Worm (Caenorhabditis elegans) whole organism, young adult: ENCODE data around the gene toca-2.
A peak's percentile ranks its signal among the peaks of the same experiment; 100 is the strongest.

Experiments used
- B0336.3 ChIP-seq: fragments of 200-800 bp; sonication (Bioruptor generic); IDR thresholded peaks from 2 replicates; pipeline ENCODE4 v1.3.6; 2022; ENCODE audit warnings: missing genetic modification characterization, missing compliant biosample characterization
- F52B5.7 ChIP-seq: sonication (generic microtip); optimal IDR thresholded peaks from 2 replicates; lab custom pipeline; 2016; ENCODE audit warnings: mild to moderate bottlenecking, missing genetic modification characterization, missing compliant biosample characterization
- F57A8.1 ChIP-seq: fragments of 200-800 bp; sonication (Bioruptor generic); optimal IDR thresholded peaks from 2 replicates; lab custom pipeline; 2018; ENCODE audit warnings: mild to moderate bottlenecking, missing genetic modification characterization, moderate library complexity, missing compliant biosample characterization
- K11D2.4 ChIP-seq: fragments of 200-800 bp; sonication (Bioruptor generic); IDR thresholded peaks from 2 replicates; pipeline ENCODE4 v1.3.6; 2022; ENCODE audit warnings: missing genetic modification reagents, missing genetic modification characterization, missing compliant biosample characterization
- K12H6.12 ChIP-seq: fragments of 200-800 bp; sonication (Bioruptor generic); optimal IDR thresholded peaks from 2 replicates; lab custom pipeline; 2018; ENCODE audit warnings: mild to moderate bottlenecking, missing genetic modification characterization, missing compliant biosample characterization
- T26A5.8 ChIP-seq: sonication (generic microtip); optimal IDR thresholded peaks from 2 replicates; lab custom pipeline; 2016; ENCODE audit warnings: missing genetic modification characterization, missing compliant biosample characterization
- atf-7 ChIP-seq: sonication (generic microtip); optimal IDR thresholded peaks from 2 replicates; lab custom pipeline; 2017; ENCODE audit warnings: mild to moderate bottlenecking, missing genetic modification characterization, missing compliant biosample characterization
- attf-3 ChIP-seq: fragments of 200-800 bp; sonication (Bioruptor generic); conservative IDR thresholded peaks from 2 replicates; pipeline ENCODE4 v1.3.6; 2022; ENCODE audit warnings: missing genetic modification reagents, missing genetic modification characterization, missing compliant biosample characterization
- attf-6 ChIP-seq: fragments of 200-800 bp; sonication (Bioruptor generic); IDR thresholded peaks from 2 replicates; pipeline ENCODE4 v1.3.6; 2022; ENCODE audit warnings: missing genetic modification reagents, missing genetic modification characterization, missing compliant biosample characterization
- cebp-1 ChIP-seq, 2 experiments: fragments of 200-800 bp in 1 of 2; sonication (Bioruptor generic) in 1 of 2; sonication (generic microtip) in 1 of 2; IDR thresholded peaks in 1 of 2; optimal IDR thresholded peaks in 1 of 2; 2 replicates each; pipeline versions ENCODE4 v1.3.6 to Lab custom; 2017 to 2022; ENCODE audit warnings: missing compliant biosample characterization in 2 of 2, missing genetic modification characterization in 2 of 2, mild to moderate bottlenecking in 1 of 2, missing genetic modification reagents in 1 of 2, moderate library complexity in 1 of 2
- ceh-100 ChIP-seq: fragments of 200-800 bp; sonication (Bioruptor generic); IDR thresholded peaks from 2 replicates; pipeline ENCODE4 v1.3.6; 2022; ENCODE audit warnings: missing genetic modification reagents, missing genetic modification characterization, missing compliant biosample characterization
- ceh-58 ChIP-seq: fragments of 200-800 bp; sonication (Bioruptor generic); IDR thresholded peaks from 2 replicates; pipeline ENCODE4 v1.3.6; 2022; ENCODE audit warnings: missing genetic modification characterization, missing compliant biosample characterization
- chd-7 ChIP-seq: sonication (generic microtip); optimal IDR thresholded peaks from 2 replicates; lab custom pipeline; 2016; ENCODE audit warnings: mild to moderate bottlenecking, missing genetic modification characterization, moderate library complexity, missing compliant biosample characterization
- dox-1 ChIP-seq: fragments of 200-800 bp; sonication (Bioruptor generic); IDR thresholded peaks from 2 replicates; pipeline ENCODE4 v1.3.6; 2022; ENCODE audit warnings: missing genetic modification reagents, missing genetic modification characterization, missing compliant biosample characterization
- egl-44 ChIP-seq: fragments of 200-800 bp; sonication (Bioruptor generic); IDR thresholded peaks from 2 replicates; pipeline ENCODE4 v1.3.6; 2022; ENCODE audit warnings: missing genetic modification reagents, missing genetic modification characterization, missing compliant biosample characterization
- ekl-4 ChIP-seq: fragments of 200-800 bp; sonication (Bioruptor generic); IDR thresholded peaks from 2 replicates; pipeline ENCODE4 v1.3.6; 2022; ENCODE audit warnings: missing genetic modification reagents, missing genetic modification characterization, missing compliant biosample characterization
- fkh-3 ChIP-seq: sonication (generic microtip); optimal IDR thresholded peaks from 2 replicates; lab custom pipeline; 2016; ENCODE audit warnings: mild to moderate bottlenecking, missing genetic modification characterization, missing compliant biosample characterization
- gei-17 ChIP-seq: fragments of 200-800 bp; sonication (Bioruptor generic); optimal IDR thresholded peaks from 2 replicates; lab custom pipeline; 2018; ENCODE audit warnings: mild to moderate bottlenecking, missing genetic modification characterization, missing compliant biosample characterization
- him-1 ChIP-seq: sonication (generic microtip); optimal IDR thresholded peaks from 2 replicates; lab custom pipeline; 2016; ENCODE audit warnings: missing genotype, missing genetic modification reagents, missing genetic modification characterization, missing compliant biosample characterization
- hlh-12 ChIP-seq: sonication (generic microtip); optimal IDR thresholded peaks from 2 replicates; lab custom pipeline; 2016; ENCODE audit warnings: missing genetic modification characterization, missing compliant biosample characterization
- let-607 ChIP-seq, 2 experiments: fragments of 200-800 bp in 1 of 2; sonication (Bioruptor generic) in 1 of 2; sonication (generic microtip) in 1 of 2; optimal IDR thresholded peaks; 2 replicates each; lab custom pipeline; 2016 to 2018; ENCODE audit warnings: mild to moderate bottlenecking in 2 of 2, missing compliant biosample characterization in 2 of 2, missing genetic modification characterization in 2 of 2, moderate library complexity in 2 of 2, missing genotype in 1 of 2
- lin-40 ChIP-seq: sonication (generic microtip); optimal IDR thresholded peaks from 2 replicates; lab custom pipeline; 2016; ENCODE audit warnings: missing genetic modification characterization, mild to moderate bottlenecking, missing compliant biosample characterization, missing genotype, missing genetic modification reagents
- lin-54 ChIP-seq: fragments of 200-800 bp; sonication (Bioruptor generic); optimal IDR thresholded peaks from 2 replicates; lab custom pipeline; 2018; ENCODE audit warnings: mild to moderate bottlenecking, missing genetic modification characterization, missing compliant biosample characterization
- lir-1 ChIP-seq: fragments of 200-800 bp; sonication (Bioruptor generic); conservative IDR thresholded peaks from 2 replicates; pipeline ENCODE4 v1.3.6; 2022; ENCODE audit warnings: missing genetic modification reagents, missing genetic modification characterization, missing compliant biosample characterization
- lsl-1 ChIP-seq: fragments of 200-800 bp; sonication (Bioruptor generic); optimal IDR thresholded peaks from 2 replicates; lab custom pipeline; 2018; ENCODE audit warnings: mild to moderate bottlenecking, missing genetic modification characterization, moderate library complexity, missing compliant biosample characterization
- madf-3 ChIP-seq: fragments of 200-800 bp; sonication (Bioruptor generic); IDR thresholded peaks from 2 replicates; pipeline ENCODE4 v1.3.6; 2022; ENCODE audit warnings: missing genetic modification reagents, missing genetic modification characterization, missing compliant biosample characterization
- madf-6 ChIP-seq: fragments of 200-800 bp; sonication (Bioruptor generic); IDR thresholded peaks from 2 replicates; pipeline ENCODE4 v1.3.6; 2022; ENCODE audit warnings: missing genetic modification reagents, missing genetic modification characterization, missing compliant biosample characterization
- nfya-2 ChIP-seq: fragments of 200-800 bp; sonication (Bioruptor generic); IDR thresholded peaks from 2 replicates; pipeline ENCODE4 v1.3.6; 2022; ENCODE audit warnings: missing genetic modification reagents, missing genetic modification characterization, missing compliant biosample characterization
- nhr-90 ChIP-seq: sonication (generic microtip); optimal IDR thresholded peaks from 2 replicates; lab custom pipeline; 2016; ENCODE audit warnings: missing genotype, mild to moderate bottlenecking, missing genetic modification characterization, missing compliant biosample characterization
- pbrm-1 ChIP-seq: fragments of 200-800 bp; sonication (Bioruptor generic); IDR thresholded peaks from 2 replicates; pipeline ENCODE4 v1.3.6; 2022; ENCODE audit warnings: missing genetic modification reagents, missing genetic modification characterization, missing compliant biosample characterization
- pha-4 ChIP-seq: fragments of 150-350 bp; sonication (generic microtip); optimal IDR thresholded peaks from 2 replicates; lab custom pipeline; 2014; ENCODE audit warnings: missing biosample characterization, missing genetic modification reagents, missing genetic modification characterization
- sdz-38 ChIP-seq: sonication (generic microtip); optimal IDR thresholded peaks from 2 replicates; lab custom pipeline; 2016; ENCODE audit warnings: missing genotype, missing genetic modification characterization, missing compliant biosample characterization
- snpc-1.1 ChIP-seq: sonication (generic microtip); optimal IDR thresholded peaks from 2 replicates; lab custom pipeline; 2017; ENCODE audit warnings: missing genetic modification characterization, mild to moderate bottlenecking, missing compliant biosample characterization, antibody characterized with exemption, moderate library complexity, missing genotype, missing genetic modification reagents; ENCODE audit not compliant: insufficient read depth
- snpc-3.4 ChIP-seq: sonication (generic microtip); optimal IDR thresholded peaks from 2 replicates; lab custom pipeline; 2017; ENCODE audit warnings: missing genetic modification characterization, mild to moderate bottlenecking, missing compliant biosample characterization, antibody characterized with exemption, moderate library complexity, missing genotype, missing genetic modification reagents
- snpc-4 ChIP-seq, 5 experiments: fragments of 150-350 bp in 1 of 5; sonication (generic microtip) in 4 of 5; optimal IDR thresholded peaks; 2 replicates each; lab custom pipeline; 2014 to 2018; ENCODE audit warnings: missing genetic modification characterization in 5 of 5, missing biosample characterization in 3 of 5, antibody characterized with exemption in 2 of 5, mild to moderate bottlenecking in 2 of 5, missing compliant biosample characterization in 2 of 5, missing genotype in 2 of 5, moderate library complexity in 2 of 5, missing genetic modification reagents in 1 of 5
- somi-1 ChIP-seq: fragments of 200-800 bp; sonication (Bioruptor generic); optimal IDR thresholded peaks from 2 replicates; lab custom pipeline; 2018; ENCODE audit warnings: mild to moderate bottlenecking, missing genetic modification characterization, missing compliant biosample characterization
- sptf-2 ChIP-seq: fragments of 200-800 bp; sonication (Bioruptor generic); optimal IDR thresholded peaks from 2 replicates; lab custom pipeline; 2018; ENCODE audit warnings: mild to moderate bottlenecking, missing genetic modification characterization, missing compliant biosample characterization
- tbp1 ChIP-seq: fragments of 200-800 bp; sonication (Bioruptor generic); optimal IDR thresholded peaks from 2 replicates; lab custom pipeline; 2018; ENCODE audit warnings: mild to moderate bottlenecking, missing genetic modification characterization, missing compliant biosample characterization
- unc-130 ChIP-seq: sonication (generic microtip); optimal IDR thresholded peaks from 2 replicates; lab custom pipeline; 2016; ENCODE audit warnings: missing genetic modification reagents, missing genetic modification characterization, missing compliant biosample characterization
- unc-62 ChIP-seq: fragments of 150-350 bp; optimal IDR thresholded peaks from 2 replicates; lab custom pipeline; 2014; ENCODE audit warnings: missing biosample characterization, missing genetic modification reagents, missing genetic modification characterization
- ztf-25 ChIP-seq: fragments of 200-800 bp; sonication (Bioruptor generic); IDR thresholded peaks from 2 replicates; pipeline ENCODE4 v1.3.6; 2022; ENCODE audit warnings: missing genetic modification reagents, missing genetic modification characterization, missing compliant biosample characterization
- ztf-28 ChIP-seq: fragments of 200-800 bp; sonication (Bioruptor generic); IDR thresholded peaks from 2 replicates; pipeline ENCODE4 v1.3.6; 2022; ENCODE audit warnings: missing genetic modification reagents, missing genetic modification characterization, missing compliant biosample characterization
- ztf-3 ChIP-seq: fragments of 200-800 bp; sonication (Bioruptor generic); optimal IDR thresholded peaks from 2 replicates; lab custom pipeline; 2018; ENCODE audit warnings: mild to moderate bottlenecking, missing genetic modification characterization, missing compliant biosample characterization
- ztf-6 ChIP-seq: fragments of 200-800 bp; sonication (Bioruptor generic); IDR thresholded peaks from 2 replicates; pipeline ENCODE4 v1.3.6; 2022; ENCODE audit warnings: missing genetic modification reagents, missing genetic modification characterization, missing compliant biosample characterization

Gene toca-2

ce11 chrIII:13716266-13716665, 39.4 kb upstream of the toca-2 start:
- TF ChIP-seq ceh-58 (no peak), K12H6.12 (tag; lab: Kevin White, UChicago) (peak; percentile 39), nhr-90 (no peak), cebp-1 (GFP tag; IDR thresholded peaks at IDR 0.05; lab: Robert Waterston, UW) (no peak), cebp-1 (tag; optimal IDR thresholded peaks at IDR 0.05; lab: Kevin White, UChicago) (peak; percentile 85)

DNA sequence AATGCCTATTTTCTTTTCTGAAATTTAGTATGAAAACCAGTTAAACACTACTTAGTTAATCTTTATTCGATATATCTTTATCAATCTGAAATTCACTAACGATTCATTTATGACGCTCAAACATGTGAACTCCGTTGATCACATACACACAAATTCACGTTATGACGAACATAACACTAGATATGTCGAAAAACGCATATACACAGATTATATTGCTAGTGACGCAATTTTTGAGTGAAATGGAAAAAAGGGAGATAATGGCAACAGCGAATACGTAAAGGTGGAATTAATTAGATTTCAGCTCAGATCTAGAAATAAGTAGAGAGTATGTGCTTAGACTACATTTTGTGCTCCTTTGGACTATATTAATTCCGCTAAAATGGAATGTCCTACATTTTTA, 38.9 kb upstream of the toca-2 start:
- TF ChIP-seq unc-130 (no peak), snpc-1.1 (tag; lab: Kevin White, UChicago) (no peak), nhr-90 (no peak), pha-4 (tag; lab: Kevin White, UChicago) (no peak)

- TF ChIP-seq madf-3 (GFP tag; lab: Robert Waterston, UW) (no peak), let-607 (tag; optimal IDR thresholded peaks at IDR 0.05; lab: Kevin White, UChicago) (no peak), sdz-38 (tag; lab: Kevin White, UChicago) (no peak), ztf-6 (GFP tag; lab: Robert Waterston, UW) (no peak), B0336.3 (GFP tag; lab: Robert Waterston, UW) (no peak), ztf-3 (GFP tag; lab: Kevin White, UChicago) (no peak), T26A5.8 (tag; lab: Kevin White, UChicago) (no peak), nfya-2 (no peak), lin-40 (tag; lab: Kevin White, UChicago) (no peak), ekl-4 (GFP tag; lab: Robert Waterston, UW) (no peak), lsl-1 (no peak), him-1 (no peak), unc-130 (no peak), dox-1 (GFP tag; lab: Robert Waterston, UW) (no peak), snpc-4 (GFP tag; optimal IDR thresholded peaks at IDR 0.05; lab: Kevin White, UChicago) (no peak), snpc-4 (tag; optimal IDR thresholded peaks at IDR 0.05; lab: Kevin White, UChicago) (no peak), pbrm-1 (GFP tag; lab: Robert Waterston, UW) (0 out of 2 replicates have a peak, but pooled peaks have one; percentile 35), unc-62 (no peak), attf-6 (GFP tag; lab: Robert Waterston, UW) (no peak), madf-6 (GFP tag; lab: Robert Waterston, UW) (no peak; the same call in 1 of the 2 replicates), ztf-28 (GFP tag; lab: Robert Waterston, UW) (no peak), gei-17 (no peak), fkh-3 (tag; lab: Kevin White, UChicago) (no peak), lin-54 (no peak), ceh-100 (GFP tag; lab: Robert Waterston, UW) (no peak), lir-1 (GFP tag; lab: Robert Waterston, UW) (no peak), somi-1 (GFP tag; lab: Kevin White, UChicago) (no peak), F57A8.1 (GFP tag; lab: Kevin White, UChicago) (no peak), atf-7 (tag; lab: Kevin White, UChicago) (no peak), snpc-3.4 (tag; lab: Kevin White, UChicago) (no peak), F52B5.7 (tag; lab: Kevin White, UChicago) (no peak), chd-7 (tag; lab: Kevin White, UChicago) (peak; percentile 19), sptf-2 (no peak), hlh-12 (no peak), tbp1 (GFP tag; lab: Kevin White, UChicago) (no peak), ztf-25 (GFP tag; lab: Robert Waterston, UW) (no peak), ceh-58 (no peak), K11D2.4 (GFP tag; lab: Robert Waterston, UW) (0 out of 2 replicates have a peak, but pooled peaks have one; percentile 24), egl-44 (GFP tag; lab: Robert Waterston, UW) (no peak), attf-3 (GFP tag; lab: Robert Waterston, UW) (no peak)
Measured at ce11 chrIII:13717505-13717904, 38.2 kb upstream of the toca-2 start.
